Worm (Caenorhabditis elegans) whole organism, L1 larva: ENCODE results near the gene W08F4.5.
A peak's percentile ranks its signal among the peaks of the same experiment; 100 is the strongest.

ENCODE experiments used
- C04F5.9 ChIP-seq: sonication (generic microtip); optimal IDR thresholded peaks from 2 replicates; lab custom pipeline; 2016; ENCODE audit warnings: missing genetic modification characterization, missing compliant biosample characterization
- C16A3.4 ChIP-seq: fragments of 150-350 bp; optimal IDR thresholded peaks from 2 replicates; lab custom pipeline; 2014; ENCODE audit warnings: missing biosample characterization, missing genetic modification characterization
- C34B4.2 ChIP-seq: sonication (generic microtip); optimal IDR thresholded peaks from 2 replicates; lab custom pipeline; 2017; ENCODE audit warnings: mild to moderate bottlenecking, missing genetic modification characterization, missing compliant biosample characterization
- F16B12.6 ChIP-seq: fragments of 150-350 bp; optimal IDR thresholded peaks from 2 replicates; lab custom pipeline; 2014; ENCODE audit warnings: missing biosample characterization, missing genetic modification characterization
- Y116A8C.19 ChIP-seq: sonication (generic microtip); optimal IDR thresholded peaks from 2 replicates; lab custom pipeline; 2016; ENCODE audit warnings: missing compliant biosample characterization, missing genetic modification characterization, borderline replicate concordance
- aha-1 ChIP-seq: fragments of 150-350 bp; optimal IDR thresholded peaks from 2 replicates; lab custom pipeline; 2014; ENCODE audit warnings: missing biosample characterization, missing genetic modification characterization
- ama-1 ChIP-seq: fragments of 150-350 bp; optimal IDR thresholded peaks from 2 replicates; lab custom pipeline; 2014
- blmp-1 ChIP-seq: fragments of 150-350 bp; optimal IDR thresholded peaks from 2 replicates; lab custom pipeline; 2014; ENCODE audit warnings: missing biosample characterization, missing genetic modification characterization
- ceh-63 ChIP-seq: fragments of 200-800 bp; sonication (Bioruptor generic); optimal IDR thresholded peaks from 2 replicates; lab custom pipeline; 2018; ENCODE audit warnings: mild to moderate bottlenecking, missing genetic modification characterization, missing compliant biosample characterization
- ceh-8 ChIP-seq: fragments of 200-800 bp; sonication (Bioruptor generic); optimal IDR thresholded peaks from 2 replicates; lab custom pipeline; 2018; ENCODE audit warnings: mild to moderate bottlenecking, missing genetic modification characterization, moderate library complexity, missing compliant biosample characterization
- ceh-82 ChIP-seq, 3 experiments: fragments of 150-350 bp in 1 of 3; sonication (generic microtip) in 2 of 3; optimal IDR thresholded peaks; 2 replicates each; lab custom pipeline; 2014 to 2017; ENCODE audit warnings: missing biosample characterization in 3 of 3, missing genetic modification characterization in 3 of 3
- ces-1 ChIP-seq: fragments of 150-350 bp; optimal IDR thresholded peaks from 2 replicates; lab custom pipeline; 2014; ENCODE audit warnings: missing biosample characterization, missing genetic modification reagents, missing genetic modification characterization
- dpl-1 ChIP-seq, 3 experiments: fragments of 150-350 bp in 2 of 3; sonication (generic microtip) in 1 of 3; optimal IDR thresholded peaks; 2 replicates each; lab custom pipeline; 2014 to 2017; ENCODE audit warnings: missing biosample characterization in 3 of 3, missing genetic modification characterization in 3 of 3, missing genetic modification reagents in 3 of 3
- dsc-1 ChIP-seq: sonication (generic microtip); optimal IDR thresholded peaks from 2 replicates; lab custom pipeline; 2016; ENCODE audit warnings: mild to moderate bottlenecking, missing genetic modification characterization, missing compliant biosample characterization
- efl-1 ChIP-seq, 4 experiments: fragments of 150-350 bp; optimal IDR thresholded peaks in 3 of 4; peaks in 1 of 4; 1 replicate in 1 of 4; 2 replicates in 3 of 4; lab custom pipeline; 2014; ENCODE audit warnings: missing biosample characterization in 2 of 4, missing genetic modification characterization in 2 of 4, missing genetic modification reagents in 2 of 4
- egl-27 ChIP-seq, 2 experiments: fragments of 150-350 bp in 1 of 2; sonication (generic microtip); optimal IDR thresholded peaks; 3 replicates each; lab custom pipeline; 2017 to 2018; ENCODE audit warnings: missing biosample characterization in 2 of 2, missing genetic modification characterization in 2 of 2, missing genetic modification reagents in 2 of 2
- ets-5 ChIP-seq: fragments of 200-800 bp; sonication (Bioruptor generic); IDR thresholded peaks from 2 replicates; pipeline ENCODE4 v1.3.6; 2022; ENCODE audit warnings: missing genetic modification characterization, missing compliant biosample characterization
- fos-1 ChIP-seq: fragments of 150-350 bp; optimal IDR thresholded peaks from 2 replicates; lab custom pipeline; 2014; ENCODE audit warnings: missing biosample characterization, missing genetic modification characterization
- grh-1 ChIP-seq: fragments of 200-800 bp; sonication (Bioruptor generic); IDR thresholded peaks from 2 replicates; pipeline ENCODE4 v1.3.6; 2022; ENCODE audit warnings: missing genetic modification reagents, missing genetic modification characterization, missing compliant biosample characterization
- hlh-4 ChIP-seq: sonication (generic microtip); optimal IDR thresholded peaks from 2 replicates; lab custom pipeline; 2016; ENCODE audit warnings: mild to moderate bottlenecking, missing genetic modification characterization, missing compliant biosample characterization
- irx-1 ChIP-seq: sonication (generic microtip); optimal IDR thresholded peaks from 2 replicates; lab custom pipeline; 2016; ENCODE audit warnings: missing genetic modification characterization, missing compliant biosample characterization
- jun-1 ChIP-seq: fragments of 150-350 bp; optimal IDR thresholded peaks from 2 replicates; lab custom pipeline; 2014; ENCODE audit warnings: missing biosample characterization, missing genetic modification reagents, missing genetic modification characterization
- lin-13 ChIP-seq: fragments of 150-350 bp; optimal IDR thresholded peaks from 2 replicates; lab custom pipeline; 2014; ENCODE audit warnings: missing biosample characterization, missing genetic modification reagents, missing genetic modification characterization
- lin-14 ChIP-seq: fragments of 200-800 bp; sonication (Bioruptor generic); optimal IDR thresholded peaks from 2 replicates; lab custom pipeline; 2018; ENCODE audit warnings: mild to moderate bottlenecking, missing genetic modification characterization, moderate library complexity, missing compliant biosample characterization
- lin-35 ChIP-seq, 2 experiments: fragments of 150-350 bp; optimal IDR thresholded peaks; 2 replicates each; lab custom pipeline; 2014; ENCODE audit warnings: missing biosample characterization in 2 of 2, missing genetic modification characterization in 2 of 2, missing genetic modification reagents in 2 of 2
- lir-3 ChIP-seq: sonication (generic microtip); optimal IDR thresholded peaks from 2 replicates; lab custom pipeline; 2016; ENCODE audit warnings: mild to moderate bottlenecking, missing genetic modification characterization, moderate library complexity, missing compliant biosample characterization; ENCODE audit not compliant: poor library complexity
- lsy-2 ChIP-seq, 2 experiments: fragments of 150-350 bp; optimal IDR thresholded peaks; 2 replicates each; lab custom pipeline; 2014; ENCODE audit warnings: missing biosample characterization in 2 of 2, missing genetic modification characterization in 2 of 2
- mab-9 ChIP-seq: fragments of 200-800 bp; sonication (Bioruptor generic); IDR thresholded peaks from 2 replicates; pipeline ENCODE4 v1.3.6; 2022; ENCODE audit warnings: missing genetic modification reagents, missing genetic modification characterization, missing compliant biosample characterization
- mep-1 ChIP-seq: fragments of 150-350 bp; optimal IDR thresholded peaks from 2 replicates; lab custom pipeline; 2014; ENCODE audit warnings: missing biosample characterization, missing genetic modification characterization
- nhr-11 ChIP-seq: fragments of 150-350 bp; optimal IDR thresholded peaks from 2 replicates; lab custom pipeline; 2014; ENCODE audit warnings: missing biosample characterization, missing genetic modification characterization
- nhr-12 ChIP-seq: sonication (generic microtip); optimal IDR thresholded peaks from 2 replicates; lab custom pipeline; 2017; ENCODE audit warnings: missing biosample characterization, missing genetic modification characterization
- nhr-19 ChIP-seq: fragments of 200-800 bp; sonication (Bioruptor generic); conservative IDR thresholded peaks from 2 replicates; pipeline ENCODE4 v1.3.6; 2022; ENCODE audit warnings: missing genetic modification characterization, missing compliant biosample characterization
- nhr-20 ChIP-seq: sonication (generic microtip); optimal IDR thresholded peaks from 2 replicates; lab custom pipeline; 2016; ENCODE audit warnings: mild to moderate bottlenecking, missing genetic modification characterization, missing compliant biosample characterization
- nhr-28 ChIP-seq: fragments of 150-350 bp; optimal IDR thresholded peaks from 2 replicates; lab custom pipeline; 2014; ENCODE audit warnings: missing biosample characterization, missing genetic modification characterization
- nhr-47 ChIP-seq: sonication (generic microtip); optimal IDR thresholded peaks from 2 replicates; lab custom pipeline; 2016; ENCODE audit warnings: mild to moderate bottlenecking, missing genetic modification characterization, moderate library complexity, missing compliant biosample characterization
- nhr-76 ChIP-seq: sonication (generic microtip); optimal IDR thresholded peaks from 2 replicates; lab custom pipeline; 2017; ENCODE audit warnings: missing biosample characterization, missing genetic modification characterization
- nhr-84 ChIP-seq: sonication (generic microtip); optimal IDR thresholded peaks from 2 replicates; lab custom pipeline; 2017; ENCODE audit warnings: missing biosample characterization, missing genetic modification characterization
- nhr-85 ChIP-seq: sonication (generic microtip); peaks from one replicate; lab custom pipeline; 2016; ENCODE audit warnings: missing genetic modification characterization, inconsistent platforms, missing compliant biosample characterization
- pqm-1 ChIP-seq: sonication (generic microtip); optimal IDR thresholded peaks from 3 replicates; lab custom pipeline; 2017; ENCODE audit warnings: missing biosample characterization, missing genetic modification characterization
- rnt-1 ChIP-seq: sonication (generic microtip); optimal IDR thresholded peaks from 2 replicates; lab custom pipeline; 2016; ENCODE audit warnings: mild to moderate bottlenecking, missing genetic modification characterization, moderate library complexity, missing compliant biosample characterization
- skn-1 ChIP-seq: fragments of 150-350 bp; optimal IDR thresholded peaks from 2 replicates; lab custom pipeline; 2014; ENCODE audit warnings: missing biosample characterization, missing genetic modification characterization
- snpc-4 ChIP-seq: fragments of 150-350 bp; optimal IDR thresholded peaks from 2 replicates; lab custom pipeline; 2014; ENCODE audit warnings: missing biosample characterization, missing genetic modification characterization
- snu-23 ChIP-seq: sonication (generic microtip); optimal IDR thresholded peaks from 2 replicates; lab custom pipeline; 2016; ENCODE audit warnings: missing genetic modification characterization, missing compliant biosample characterization
- sup-37 ChIP-seq: fragments of 200-800 bp; sonication (Bioruptor generic); optimal IDR thresholded peaks from 2 replicates; lab custom pipeline; 2018; ENCODE audit warnings: mild to moderate bottlenecking, missing genetic modification characterization, missing compliant biosample characterization
- swsn-7 ChIP-seq: sonication (generic microtip); optimal IDR thresholded peaks from 2 replicates; lab custom pipeline; 2016; ENCODE audit warnings: missing genetic modification characterization, missing compliant biosample characterization
- tbx-2 ChIP-seq: sonication (generic microtip); optimal IDR thresholded peaks from 2 replicates; lab custom pipeline; 2016; ENCODE audit warnings: missing genetic modification characterization, missing compliant biosample characterization
- unc-130 ChIP-seq: fragments of 150-350 bp; optimal IDR thresholded peaks from 2 replicates; lab custom pipeline; 2017; ENCODE audit warnings: missing biosample characterization, missing genetic modification characterization, inconsistent platforms
- unc-98 ChIP-seq: fragments of 200-800 bp; sonication (Bioruptor generic); IDR thresholded peaks from 2 replicates; pipeline ENCODE4 v1.3.6; 2022; ENCODE audit warnings: missing genetic modification characterization, missing compliant biosample characterization
- xbp-1 ChIP-seq: sonication (generic microtip); optimal IDR thresholded peaks from 2 replicates; lab custom pipeline; 2016; ENCODE audit warnings: missing genetic modification characterization, missing compliant biosample characterization
- zag-1 ChIP-seq: fragments of 150-350 bp; optimal IDR thresholded peaks from 2 replicates; lab custom pipeline; 2014; ENCODE audit warnings: missing biosample characterization, missing genetic modification characterization
- zip-4 ChIP-seq: fragments of 200-800 bp; sonication (Bioruptor generic); optimal IDR thresholded peaks from 2 replicates; lab custom pipeline; 2018; ENCODE audit warnings: mild to moderate bottlenecking, missing genetic modification characterization, moderate library complexity, missing compliant biosample characterization

W08F4.5 gene

ce11 chrII:581983-582382, 13.3 kb upstream of the W08F4.5 start:
- TF ChIP-seq zag-1 (no peak), nhr-11 (tag; lab: Kevin White, UChicago) (no peak), C04F5.9 (tag; lab: Kevin White, UChicago) (no peak), ets-5 (no peak), zip-4 (GFP tag; lab: Kevin White, UChicago) (no peak), lsy-2 (tag; optimal IDR thresholded peaks at IDR 0.05; lab: Kevin White, UChicago) (no peak), nhr-12 (no peak), sup-37 (GFP tag; lab: Kevin White, UChicago) (no peak), grh-1 (GFP tag; lab: Robert Waterston, UW) (no peak), ama-1 (lab: Kevin White, UChicago) (no peak), nhr-84 (tag; lab: Kevin White, UChicago) (no peak), xbp-1 (tag; lab: Kevin White, UChicago) (no peak), skn-1 (tag; lab: Kevin White, UChicago) (no peak), Y116A8C.19 (no peak), nhr-28 (tag; lab: Kevin White, UChicago) (no peak), aha-1 (tag; lab: Kevin White, UChicago) (no peak), C16A3.4 (tag; lab: Kevin White, UChicago) (no peak), fos-1 (no peak), egl-27 (tag; optimal IDR thresholded peaks at IDR 0.05; lab: Kevin White, UChicago) (no peak)

- no peak for TF ChIP-seq lir-3 (tag; lab: Kevin White, UChicago)
- no peak for TF ChIP-seq mab-9 (GFP tag; lab: Robert Waterston, UW)
- no peak for TF ChIP-seq ceh-63 (GFP tag; lab: Kevin White, UChicago)
- TF ChIP-seq nhr-20 (tag; lab: Kevin White, UChicago), result no peak
- no peak for TF ChIP-seq blmp-1
- no peak for TF ChIP-seq lin-14
- no peak for TF ChIP-seq nhr-84 (tag; lab: Kevin White, UChicago)
- TF ChIP-seq fos-1, result peak; percentile 24
- TF ChIP-seq nhr-47, result peak; percentile 5
- TF ChIP-seq rnt-1, result peak; percentile 46
- TF ChIP-seq unc-98, result no peak
- no peak for TF ChIP-seq hlh-4 (tag; lab: Kevin White, UChicago)
- no peak for TF ChIP-seq irx-1 (tag; lab: Kevin White, UChicago)
- TF ChIP-seq ceh-82 (tag; optimal IDR thresholded peaks at IDR 0.05; lab: Kevin White, UChicago), result peak in 1 of 3 experiments; percentile 23
- TF ChIP-seq lin-13 (GFP tag; lab: Kevin White, UChicago), result no peak
- TF ChIP-seq nhr-76 (tag; lab: Kevin White, UChicago), result no peak
- TF ChIP-seq egl-27 (tag; optimal IDR thresholded peaks at IDR 0.05; lab: Kevin White, UChicago), result no peak
- no peak for TF ChIP-seq C34B4.2 (tag; lab: Kevin White, UChicago)
- no peak for TF ChIP-seq nhr-19 (GFP tag; lab: Robert Waterston, UW)
- no peak for TF ChIP-seq nhr-11 (tag; lab: Kevin White, UChicago)
- TF ChIP-seq efl-1 (optimal IDR thresholded peaks at IDR 0.05; lab: Kevin White, UChicago), result peak; percentile 48 to 67
- peak; percentile 62 to 94 for TF ChIP-seq efl-1 (GFP tag; optimal IDR thresholded peaks at IDR 0.05 in 1 of 2; lab: Kevin White, UChicago)
- TF ChIP-seq zip-4 (GFP tag; lab: Kevin White, UChicago), result no peak
- TF ChIP-seq zag-1, result no peak
- no peak for TF ChIP-seq lsy-2 (tag; optimal IDR thresholded peaks at IDR 0.05; lab: Kevin White, UChicago)
- TF ChIP-seq tbx-2, result no peak
- no peak for TF ChIP-seq C16A3.4 (tag; lab: Kevin White, UChicago)
- TF ChIP-seq ces-1 (GFP tag; lab: Kevin White, UChicago), result no peak
- no peak for TF ChIP-seq jun-1 (tag; lab: Kevin White, UChicago)
- TF ChIP-seq dsc-1, result peak; percentile 12
- no peak for TF ChIP-seq pqm-1 (tag; lab: Kevin White, UChicago)
- TF ChIP-seq C04F5.9 (tag; lab: Kevin White, UChicago), result no peak
- TF ChIP-seq ceh-8 (GFP tag; lab: Kevin White, UChicago), result no peak
- TF ChIP-seq dpl-1 (GFP tag; optimal IDR thresholded peaks at IDR 0.05; lab: Kevin White, UChicago), result peak in 2 of 3 experiments; percentile 44 to 50
- TF ChIP-seq snpc-4 (tag; lab: Kevin White, UChicago), result no peak
- peak; percentile 39 to 48 for TF ChIP-seq lin-35 (GFP tag; optimal IDR thresholded peaks at IDR 0.05; lab: Kevin White, UChicago)
- TF ChIP-seq unc-130 (tag; lab: Kevin White, UChicago), result no peak
- peak; percentile 17 for TF ChIP-seq nhr-85 (tag; lab: Kevin White, UChicago)
- TF ChIP-seq swsn-7 (tag; lab: Kevin White, UChicago), result no peak
- peak; percentile 94 for TF ChIP-seq F16B12.6 (tag; lab: Kevin White, UChicago)
- peak; percentile 21 for TF ChIP-seq snu-23
- peak; percentile 7 for TF ChIP-seq mep-1 (tag; lab: Kevin White, UChicago)
Measured at ce11 chrII:580189-580643, 11.5 kb upstream of the W08F4.5 start, which contains the start of the genes cdc-37 and W08F4.3. cdc-37 (minus strand) TSS chrII:580593. W08F4.3 (plus strand) TSS chrII:580602.
